Fruit fly (Drosophila melanogaster) whole organism, embryonic: ENCODE data around the gene CG17321.

Source experiments
- Bgb ChIP-seq: fragments of 200-800 bp; sonication (Bioruptor generic); IDR thresholded peaks from 2 replicates; pipeline ENCODE4 v1.3.6; 2022; ENCODE audit warnings: missing biosample characterization, missing genetic modification characterization; ENCODE audit not compliant: partially characterized antibody
- CG10462 ChIP-seq: fragments of 200-800 bp; sonication (Bioruptor generic); optimal IDR thresholded peaks from 2 replicates; lab custom pipeline; 2016; ENCODE audit warnings: missing biosample characterization, missing genetic modification characterization
- CG10979 ChIP-seq: fragments of 200-800 bp; sonication (Bioruptor generic); optimal IDR thresholded peaks from 2 replicates; lab custom pipeline; 2018; ENCODE audit warnings: missing biosample characterization, mild to moderate bottlenecking, missing genetic modification characterization, moderate library complexity
- CG11560 ChIP-seq: fragments of 200-800 bp; sonication (Bioruptor generic); IDR thresholded peaks from 3 replicates; pipeline ENCODE4 v1.3.6; 2022; ENCODE audit warnings: missing biosample characterization, missing genetic modification characterization
- CG11695 ChIP-seq: fragments of 200-800 bp; sonication (Bioruptor generic); IDR thresholded peaks from 3 replicates; pipeline ENCODE4 v1.3.6; 2022; ENCODE audit warnings: missing biosample characterization, missing genetic modification characterization
- CG11723 ChIP-seq: fragments of 200-800 bp; sonication (Bioruptor generic); optimal IDR thresholded peaks from 2 replicates; lab custom pipeline; 2017; ENCODE audit warnings: missing biosample characterization, mild to moderate bottlenecking, missing genetic modification characterization
- CG13775 ChIP-seq: fragments of 200-800 bp; sonication (Bioruptor generic); optimal IDR thresholded peaks from 3 replicates; lab custom pipeline; 2017; ENCODE audit warnings: missing biosample characterization, mild to moderate bottlenecking, missing genetic modification characterization
- CG1603 ChIP-seq: fragments of 200-800 bp; sonication (Bioruptor generic); optimal IDR thresholded peaks from 2 replicates; lab custom pipeline; 2019; ENCODE audit warnings: missing biosample characterization, mild to moderate bottlenecking, missing genetic modification characterization, moderate library complexity
- CG16813 ChIP-seq: fragments of 200-800 bp; sonication (Bioruptor generic); IDR thresholded peaks from 3 replicates; pipeline ENCODE4 v1.3.6; 2022; ENCODE audit warnings: missing biosample characterization, missing genetic modification characterization; ENCODE audit not compliant: partially characterized antibody
- CG3407 ChIP-seq: fragments of 200-800 bp; sonication (Bioruptor generic); optimal IDR thresholded peaks from 2 replicates; lab custom pipeline; 2018; ENCODE audit warnings: missing biosample characterization, mild to moderate bottlenecking, missing genetic modification characterization
- CG4424 ChIP-seq: fragments of 200-800 bp; sonication (Bioruptor generic); optimal IDR thresholded peaks from 3 replicates; lab custom pipeline; 2016; ENCODE audit warnings: missing biosample characterization, missing genetic modification characterization
- CG4617 ChIP-seq: fragments of 200-800 bp; sonication (Bioruptor generic); optimal IDR thresholded peaks from 3 replicates; lab custom pipeline; 2016; ENCODE audit warnings: missing biosample characterization, missing genetic modification characterization, borderline replicate concordance
- CG5245 ChIP-seq: fragments of 200-800 bp; sonication (Bioruptor generic); optimal IDR thresholded peaks from 3 replicates; lab custom pipeline; 2016; ENCODE audit warnings: missing biosample characterization, missing genetic modification characterization
- CG5953 ChIP-seq: fragments of 200-800 bp; sonication (Bioruptor generic); IDR thresholded peaks from 2 replicates; pipeline ENCODE4 v1.3.6; 2022; ENCODE audit warnings: missing biosample characterization, missing genetic modification characterization
- CG6254 ChIP-seq: fragments of 200-800 bp; sonication (Bioruptor generic); optimal IDR thresholded peaks from 3 replicates; lab custom pipeline; 2017; ENCODE audit warnings: mild to moderate bottlenecking, missing biosample characterization, missing genetic modification reagents, missing genetic modification characterization
- CG6683 ChIP-seq: fragments of 200-800 bp; sonication (Bioruptor generic); optimal IDR thresholded peaks from 2 replicates; lab custom pipeline; 2017; ENCODE audit warnings: missing biosample characterization, mild to moderate bottlenecking, missing genetic modification characterization, missing genetic modification reagents
- CG7745 ChIP-seq: fragments of 200-800 bp; sonication (Bioruptor generic); optimal IDR thresholded peaks from 2 replicates; lab custom pipeline; 2018; ENCODE audit warnings: missing biosample characterization, mild to moderate bottlenecking, missing genetic modification characterization, moderate library complexity
- CG7987 ChIP-seq: fragments of 200-800 bp; sonication (Bioruptor generic); optimal IDR thresholded peaks from 2 replicates; lab custom pipeline; 2018; ENCODE audit warnings: missing biosample characterization, mild to moderate bottlenecking, missing genetic modification characterization, moderate library complexity
- Camta ChIP-seq: fragments of 200-800 bp; sonication (Bioruptor generic); optimal IDR thresholded peaks from 2 replicates; lab custom pipeline; 2016; ENCODE audit warnings: missing biosample characterization, missing genetic modification characterization
- D ChIP-seq, 2 experiments: fragments of 200-800 bp in 1 of 2; fragments of >200 bp in 1 of 2; sonication (Bioruptor generic) in 1 of 2; optimal IDR thresholded peaks; 2 replicates in 1 of 2; 3 replicates in 1 of 2; lab custom pipeline; 2017; ENCODE audit warnings: mild to moderate bottlenecking in 1 of 2, missing biosample characterization in 1 of 2, missing genetic modification characterization in 1 of 2, missing genetic modification reagents in 1 of 2
- Deaf1 ChIP-seq: fragments of 200-800 bp; optimal IDR thresholded peaks from 3 replicates; lab custom pipeline; 2019; ENCODE audit warnings: missing biosample characterization, mild to moderate bottlenecking, missing genetic modification characterization, moderate library complexity
- Dip2 ChIP-seq: fragments of 200-800 bp; sonication (Bioruptor generic); IDR thresholded peaks from 2 replicates; pipeline ENCODE4 v1.3.6; 2022; ENCODE audit warnings: missing biosample characterization, missing genetic modification characterization
- Doc3 ChIP-seq: fragments of 200-800 bp; sonication (Bioruptor generic); IDR thresholded peaks from 3 replicates; pipeline ENCODE4 v1.3.6; 2022; ENCODE audit warnings: missing biosample characterization, missing genetic modification characterization; ENCODE audit not compliant: partially characterized antibody
- Dref ChIP-seq: fragments of 200-800 bp; sonication (Bioruptor generic); IDR thresholded peaks from 2 replicates; pipeline ENCODE4 v1.3.6; 2022; ENCODE audit warnings: missing biosample characterization, missing genetic modification characterization
- Hsf ChIP-seq: fragments of 200-800 bp; sonication (Bioruptor generic); optimal IDR thresholded peaks from 3 replicates; lab custom pipeline; 2016; ENCODE audit warnings: missing biosample characterization, missing genetic modification characterization
- Lim3 ChIP-seq: fragments of 200-800 bp; sonication (Bioruptor generic); IDR thresholded peaks from 2 replicates; pipeline ENCODE4 v1.3.6; 2022; ENCODE audit warnings: missing biosample characterization, missing genetic modification characterization
- MTF-1 ChIP-seq: fragments of 200-800 bp; sonication (Bioruptor generic); optimal IDR thresholded peaks from 2 replicates; lab custom pipeline; 2018; ENCODE audit warnings: missing biosample characterization, mild to moderate bottlenecking, missing genetic modification characterization, borderline replicate concordance
- Med ChIP-seq: fragments of 200-800 bp; sonication (Bioruptor generic); peaks from one replicate; lab custom pipeline; 2016; ENCODE audit warnings: missing biosample characterization, missing genetic modification characterization, mild to moderate bottlenecking, inconsistent platforms, moderate library complexity
- Nf-YA ChIP-seq: fragments of 200-800 bp; sonication (Bioruptor generic); IDR thresholded peaks from 2 replicates; pipeline ENCODE4 v1.3.6; 2022; ENCODE audit warnings: missing biosample characterization, missing genetic modification characterization
- Poxn ChIP-seq: fragments of 200-800 bp; sonication (Bioruptor generic); IDR thresholded peaks from 2 replicates; pipeline ENCODE4 v1.3.6; 2022; ENCODE audit warnings: missing biosample characterization, missing genetic modification characterization
- Spps ChIP-seq: fragments of 200-800 bp; sonication (Bioruptor generic); optimal IDR thresholded peaks from 2 replicates; lab custom pipeline; 2018; ENCODE audit warnings: missing biosample characterization, mild to moderate bottlenecking, missing genetic modification characterization
- Sry-β ChIP-seq: fragments of 200-800 bp; sonication (Bioruptor generic); optimal IDR thresholded peaks from 2 replicates; lab custom pipeline; 2018; ENCODE audit warnings: missing biosample characterization, mild to moderate bottlenecking, missing genetic modification characterization, moderate library complexity
- br ChIP-seq: fragments of >200 bp; optimal IDR thresholded peaks from 2 replicates; lab custom pipeline; 2017
- crol ChIP-seq: fragments of 200-800 bp; sonication (Bioruptor generic); IDR thresholded peaks from 2 replicates; pipeline ENCODE4 v1.3.6; 2022; ENCODE audit warnings: missing biosample characterization, missing genetic modification characterization
- crp ChIP-seq, 2 experiments: fragments of 200-800 bp; sonication (Bioruptor generic); optimal IDR thresholded peaks; 2 replicates in 1 of 2; 3 replicates in 1 of 2; lab custom pipeline; 2017; ENCODE audit warnings: missing biosample characterization in 2 of 2, missing genetic modification characterization in 2 of 2, mild to moderate bottlenecking in 1 of 2, moderate library complexity in 1 of 2
- esg ChIP-seq: fragments of 200-800 bp; sonication (Bioruptor generic); conservative IDR thresholded peaks from 2 replicates; pipeline ENCODE4 v1.3.6; 2022; ENCODE audit warnings: missing biosample characterization, missing genetic modification characterization
- eve ChIP-seq, 2 experiments: fragments of >200 bp; optimal IDR thresholded peaks; 2 replicates each; lab custom pipeline; 2017; ENCODE audit warnings: missing biosample characterization in 2 of 2, missing genetic modification characterization in 2 of 2
- gt ChIP-seq: fragments of 200-800 bp; sonication (Bioruptor generic); IDR thresholded peaks from 2 replicates; pipeline ENCODE4 v1.3.6; 2022; ENCODE audit warnings: missing biosample characterization, missing genetic modification characterization
- h ChIP-seq: fragments of >200 bp; optimal IDR thresholded peaks from 2 replicates; lab custom pipeline; 2017
- inv ChIP-seq: fragments of 200-800 bp; sonication (Bioruptor generic); IDR thresholded peaks from 2 replicates; pipeline ENCODE4 v1.3.6; 2022; ENCODE audit warnings: missing biosample characterization, missing genetic modification characterization; ENCODE audit not compliant: partially characterized antibody
- knrl ChIP-seq: fragments of 200-800 bp; sonication (Bioruptor generic); IDR thresholded peaks from 3 replicates; pipeline ENCODE4 v1.3.6; 2022; ENCODE audit warnings: missing biosample characterization, missing genetic modification characterization; ENCODE audit not compliant: partially characterized antibody
- lab ChIP-seq: fragments of 200-800 bp; sonication (Bioruptor generic); optimal IDR thresholded peaks from 3 replicates; lab custom pipeline; 2017; ENCODE audit warnings: missing biosample characterization, missing genetic modification characterization, mild to moderate bottlenecking, moderate library complexity, missing genetic modification reagents
- lilli ChIP-seq: fragments of 200-800 bp; sonication (Bioruptor generic); optimal IDR thresholded peaks from 3 replicates; lab custom pipeline; 2016; ENCODE audit warnings: missing biosample characterization, missing genetic modification characterization
- nerfin-1 ChIP-seq: fragments of 200-800 bp; sonication (Bioruptor generic); optimal IDR thresholded peaks from 3 replicates; lab custom pipeline; 2019; ENCODE audit warnings: missing biosample characterization, mild to moderate bottlenecking, missing genetic modification characterization, moderate library complexity
- p53 ChIP-seq: fragments of 200-800 bp; sonication (Bioruptor generic); optimal IDR thresholded peaks from 2 replicates; lab custom pipeline; 2016; ENCODE audit warnings: missing biosample characterization, missing genetic modification characterization
- stwl ChIP-seq: fragments of 200-800 bp; sonication (Bioruptor generic); optimal IDR thresholded peaks from 3 replicates; lab custom pipeline; 2018; ENCODE audit warnings: missing biosample characterization, mild to moderate bottlenecking, missing genetic modification characterization, moderate library complexity
- tio ChIP-seq: fragments of 200-800 bp; sonication (Bioruptor generic); optimal IDR thresholded peaks from 2 replicates; lab custom pipeline; 2017; ENCODE audit warnings: missing biosample characterization, missing genetic modification characterization, inconsistent platforms
- tx ChIP-seq: fragments of 200-800 bp; sonication (Bioruptor generic); optimal IDR thresholded peaks from 2 replicates; lab custom pipeline; 2016; ENCODE audit warnings: missing biosample characterization, missing genetic modification characterization
- zf30C ChIP-seq: fragments of 200-800 bp; sonication (Bioruptor generic); optimal IDR thresholded peaks from 3 replicates; lab custom pipeline; 2018; ENCODE audit warnings: missing biosample characterization, mild to moderate bottlenecking, missing genetic modification characterization

CG17321 gene

dm6 chr2L:18881014-18881660, 36.2 kb downstream of the CG17321 start, which contains the start of gene tup (continued):
- TF ChIP-seq CG7745: peak; percentile 49
- no peak for TF ChIP-seq Sry-β (GFP tag; lab: Kevin White, UChicago)
- TF ChIP-seq Nf-YA (GFP tag; lab: Robert Waterston, UW): no peak; the same call in 1 of the 2 replicates
- no peak for TF ChIP-seq inv (GFP tag; lab: Robert Waterston, UW)
- TF ChIP-seq crp (GFP tag; optimal IDR thresholded peaks at IDR 0.05; lab: Kevin White, UChicago): peak in 1 of 2 experiments; percentile 46
- TF ChIP-seq CG10462: no peak
- no peak for TF ChIP-seq CG4617 (GFP tag; lab: Kevin White, UChicago)
- TF ChIP-seq h (lab: Kevin White, UChicago): no peak
- TF ChIP-seq eve (GFP tag; optimal IDR thresholded peaks at IDR 0.05; lab: Kevin White, UChicago): no peak
- TF ChIP-seq Med (GFP tag; lab: Kevin White, UChicago): peak; percentile 72
- no peak for TF ChIP-seq Dref
- peak; percentile 28; the same call in 1 of the 3 replicates for TF ChIP-seq CG16813
- peak; percentile 10 for TF ChIP-seq nerfin-1 (tag; lab: Kevin White, UChicago)
- peak; percentile 39; the same call in 2 of the 3 replicates for TF ChIP-seq knrl (GFP tag; lab: Robert Waterston, UW)
- no peak for TF ChIP-seq CG1603 (tag; lab: Kevin White, UChicago)
- TF ChIP-seq Lim3 (GFP tag; lab: Robert Waterston, UW): no peak
- TF ChIP-seq Bgb (GFP tag; lab: Robert Waterston, UW): peak; percentile 24; the same call in 1 of the 2 replicates
- TF ChIP-seq CG11723 (GFP tag; lab: Kevin White, UChicago): peak; percentile 1
- no peak for TF ChIP-seq p53 (GFP tag; lab: Kevin White, UChicago)
- TF ChIP-seq Poxn (GFP tag; lab: Robert Waterston, UW): no peak
- TF ChIP-seq CG11560: no peak
- TF ChIP-seq Dip2: no peak
- no peak for TF ChIP-seq CG5245 (GFP tag; lab: Kevin White, UChicago)
- TF ChIP-seq CG4424 (GFP tag; lab: Kevin White, UChicago): no peak
- TF ChIP-seq CG3407: no peak
- no peak for TF ChIP-seq CG6683
- no peak for TF ChIP-seq tio (GFP tag; lab: Kevin White, UChicago)
- no peak for TF ChIP-seq gt
- no peak for TF ChIP-seq br
- TF ChIP-seq lilli: no peak
- no peak for TF ChIP-seq stwl
- TF ChIP-seq zf30C: no peak
- no peak for TF ChIP-seq CG10979 (tag; lab: Kevin White, UChicago)
- no peak for TF ChIP-seq Spps (tag; lab: Kevin White, UChicago)
- peak; percentile 98 for TF ChIP-seq Deaf1 (tag; lab: Kevin White, UChicago)
- 0 out of 2 replicates have a peak, but pooled peaks have one; percentile 8 for TF ChIP-seq CG5953
- TF ChIP-seq crol (GFP tag; lab: Robert Waterston, UW): peak; percentile 100
- peak; percentile 29 for TF ChIP-seq esg (GFP tag; lab: Robert Waterston, UW)
- TF ChIP-seq tx (GFP tag; lab: Kevin White, UChicago): no peak
- no peak for TF ChIP-seq Hsf (GFP tag; lab: Kevin White, UChicago)
- TF ChIP-seq CG6254: peak; percentile 12
- no peak for TF ChIP-seq Doc3 (GFP tag; lab: Robert Waterston, UW)
- no peak for TF ChIP-seq D (optimal IDR thresholded peaks at IDR 0.05; lab: Kevin White, UChicago)
- no peak for TF ChIP-seq D (GFP tag; optimal IDR thresholded peaks at IDR 0.05; lab: Kevin White, UChicago)
- no peak for TF ChIP-seq CG7987 (GFP tag; lab: Kevin White, UChicago)
- TF ChIP-seq lab (GFP tag; lab: Kevin White, UChicago): no peak
- no peak; the same call in 2 of the 3 replicates for TF ChIP-seq CG11695
- no peak for TF ChIP-seq CG13775 (GFP tag; lab: Kevin White, UChicago)
- TF ChIP-seq MTF-1: no peak
- no peak for TF ChIP-seq Camta (GFP tag; lab: Kevin White, UChicago)
